Worm (Caenorhabditis elegans) whole organism, L2 larva: ENCODE measurements around the gene sdz-5.
A peak's percentile ranks its signal among the peaks of the same experiment; 100 is the strongest.

Experiments
- C34F6.9 ChIP-seq: fragments of 150-350 bp; optimal IDR thresholded peaks from 2 replicates; lab custom pipeline; 2014; ENCODE audit warnings: missing biosample characterization, missing genetic modification characterization
- F13H6.1 ChIP-seq: sonication (generic microtip); optimal IDR thresholded peaks from 2 replicates; lab custom pipeline; 2016; ENCODE audit warnings: missing genetic modification characterization, missing compliant biosample characterization
- R02D3.7 ChIP-seq: fragments of 150-350 bp; optimal IDR thresholded peaks from 2 replicates; lab custom pipeline; 2014; ENCODE audit warnings: missing biosample characterization, missing genetic modification characterization
- Y55F3AM.14 ChIP-seq: fragments of 200-800 bp; sonication (Bioruptor generic); optimal IDR thresholded peaks from 2 replicates; lab custom pipeline; 2018; ENCODE audit warnings: mild to moderate bottlenecking, missing genetic modification characterization, missing compliant biosample characterization
- ZK546.5 ChIP-seq: sonication (generic microtip); optimal IDR thresholded peaks from 2 replicates; lab custom pipeline; 2017; ENCODE audit warnings: missing biosample characterization, missing genetic modification characterization
- alr-1 ChIP-seq: fragments of 150-350 bp; optimal IDR thresholded peaks from 2 replicates; lab custom pipeline; 2014; ENCODE audit warnings: missing biosample characterization, missing genetic modification characterization
- aly-2 ChIP-seq: fragments of 150-350 bp; optimal IDR thresholded peaks from 2 replicates; lab custom pipeline; 2014; ENCODE audit warnings: missing biosample characterization, missing genetic modification characterization
- ceh-16 ChIP-seq: fragments of 150-350 bp; optimal IDR thresholded peaks from 2 replicates; lab custom pipeline; 2014; ENCODE audit warnings: missing biosample characterization, missing genetic modification characterization
- ceh-82 ChIP-seq: fragments of 150-350 bp; optimal IDR thresholded peaks from 2 replicates; lab custom pipeline; 2014; ENCODE audit warnings: missing biosample characterization, missing genetic modification characterization
- crh-2 ChIP-seq: sonication (generic microtip); optimal IDR thresholded peaks from 2 replicates; lab custom pipeline; 2017; ENCODE audit warnings: missing biosample characterization, missing genetic modification characterization
- dmd-4 ChIP-seq: sonication (generic microtip); optimal IDR thresholded peaks from 2 replicates; lab custom pipeline; 2017; ENCODE audit warnings: missing biosample characterization, missing genetic modification characterization
- egl-27 ChIP-seq: sonication (generic microtip); optimal IDR thresholded peaks from 3 replicates; lab custom pipeline; 2017; ENCODE audit warnings: missing biosample characterization, missing genetic modification reagents, missing genetic modification characterization
- elt-1 ChIP-seq: fragments of 150-350 bp; optimal IDR thresholded peaks from 2 replicates; lab custom pipeline; 2014; ENCODE audit warnings: missing biosample characterization, missing genetic modification characterization
- elt-3 ChIP-seq: sonication (generic microtip); optimal IDR thresholded peaks from 2 replicates; lab custom pipeline; 2017; ENCODE audit warnings: missing biosample characterization, missing genetic modification characterization
- gmeb-1 ChIP-seq: fragments of 150-350 bp; optimal IDR thresholded peaks from 2 replicates; lab custom pipeline; 2014; ENCODE audit warnings: missing biosample characterization, missing genetic modification characterization
- lin-11 ChIP-seq: fragments of 150-350 bp; sonication (generic microtip); optimal IDR thresholded peaks from 2 replicates; lab custom pipeline; 2014; ENCODE audit warnings: missing biosample characterization, missing genetic modification characterization, inconsistent platforms, mixed read lengths
- lin-13 ChIP-seq: fragments of 150-350 bp; optimal IDR thresholded peaks from 2 replicates; lab custom pipeline; 2014; ENCODE audit warnings: missing biosample characterization, missing genetic modification reagents, missing genetic modification characterization
- lsy-2 ChIP-seq, 2 experiments: fragments of 150-350 bp in 1 of 2; sonication (generic microtip) in 1 of 2; optimal IDR thresholded peaks; 2 replicates each; lab custom pipeline; 2014 to 2017; ENCODE audit warnings: missing biosample characterization in 2 of 2, missing genetic modification characterization in 2 of 2
- mab-5 ChIP-seq: fragments of 150-350 bp; optimal IDR thresholded peaks from 2 replicates; lab custom pipeline; 2014; ENCODE audit warnings: missing biosample characterization, missing genetic modification characterization
- mbf-1 ChIP-seq: sonication (generic microtip); optimal IDR thresholded peaks from 2 replicates; lab custom pipeline; 2017; ENCODE audit warnings: missing biosample characterization, missing genetic modification characterization
- nhr-10 ChIP-seq: sonication (generic microtip); optimal IDR thresholded peaks from 2 replicates; lab custom pipeline; 2017; ENCODE audit warnings: missing biosample characterization, missing genetic modification characterization
- nhr-11 ChIP-seq: fragments of 150-350 bp; optimal IDR thresholded peaks from 2 replicates; lab custom pipeline; 2014; ENCODE audit warnings: missing biosample characterization, missing genetic modification characterization
- nhr-129 ChIP-seq: fragments of 150-350 bp; optimal IDR thresholded peaks from 2 replicates; lab custom pipeline; 2014; ENCODE audit warnings: missing biosample characterization, missing genetic modification characterization
- nhr-21 ChIP-seq: fragments of 150-350 bp; optimal IDR thresholded peaks from 2 replicates; lab custom pipeline; 2014; ENCODE audit warnings: missing biosample characterization, missing genetic modification characterization
- nhr-237 ChIP-seq: fragments of 150-350 bp; optimal IDR thresholded peaks from 2 replicates; lab custom pipeline; 2014; ENCODE audit warnings: missing biosample characterization, missing genetic modification characterization
- nhr-25 ChIP-seq: fragments of 150-350 bp; sonication (generic microtip); optimal IDR thresholded peaks from 3 replicates; lab custom pipeline; 2014; ENCODE audit warnings: missing biosample characterization, missing genetic modification characterization
- nhr-77 ChIP-seq: fragments of 150-350 bp; optimal IDR thresholded peaks from 2 replicates; lab custom pipeline; 2014; ENCODE audit warnings: missing biosample characterization, missing genetic modification characterization
- sem-4 ChIP-seq: fragments of 150-350 bp; optimal IDR thresholded peaks from 2 replicates; lab custom pipeline; 2014; ENCODE audit warnings: missing biosample characterization, missing genetic modification reagents, missing genetic modification characterization
- skn-1 ChIP-seq: sonication (generic microtip); optimal IDR thresholded peaks from 2 replicates; lab custom pipeline; 2017; ENCODE audit warnings: missing biosample characterization, missing genetic modification characterization
- sma-3 ChIP-seq: sonication (generic microtip); optimal IDR thresholded peaks from 2 replicates; lab custom pipeline; 2016; ENCODE audit warnings: missing genetic modification reagents, missing genetic modification characterization, missing compliant biosample characterization
- sma-9 ChIP-seq, 2 experiments: fragments of 150-350 bp in 1 of 2; sonication (generic microtip) in 1 of 2; optimal IDR thresholded peaks; 2 replicates each; lab custom pipeline; 2014 to 2016; ENCODE audit warnings: missing genetic modification characterization in 2 of 2, mild to moderate bottlenecking in 1 of 2, missing biosample characterization in 1 of 2, missing compliant biosample characterization in 1 of 2, missing genetic modification reagents in 1 of 2, moderate library complexity in 1 of 2
- snpc-4 ChIP-seq: fragments of 150-350 bp; optimal IDR thresholded peaks from 2 replicates; lab custom pipeline; 2014; ENCODE audit warnings: missing biosample characterization, missing genetic modification characterization
- unc-55 ChIP-seq: fragments of 150-350 bp; sonication (generic microtip); optimal IDR thresholded peaks from 3 replicates; lab custom pipeline; 2014; ENCODE audit warnings: missing biosample characterization, missing genetic modification reagents, missing genetic modification characterization
- unc-62 ChIP-seq: fragments of 150-350 bp; optimal IDR thresholded peaks from 2 replicates; lab custom pipeline; 2014; ENCODE audit warnings: missing biosample characterization, missing genetic modification reagents, missing genetic modification characterization
- zag-1 ChIP-seq: fragments of 150-350 bp; optimal IDR thresholded peaks from 2 replicates; lab custom pipeline; 2014; ENCODE audit warnings: missing biosample characterization, missing genetic modification characterization
- ztf-1 ChIP-seq: fragments of 200-800 bp; sonication (Bioruptor generic); conservative IDR thresholded peaks from 2 replicates; pipeline ENCODE4 v1.3.6; 2022; ENCODE audit warnings: missing genetic modification characterization, missing compliant biosample characterization
- ztf-11 ChIP-seq: sonication (generic microtip); optimal IDR thresholded peaks from 2 replicates; lab custom pipeline; 2017; ENCODE audit warnings: missing biosample characterization, missing genetic modification characterization

The sdz-5 gene

ce11 chrII:2979061-2979460 is 29.4 kb upstream of the sdz-5 start:
- no peak for TF ChIP-seq elt-1 (tag; lab: Kevin White, UChicago)
- TF ChIP-seq dmd-4 (tag; lab: Kevin White, UChicago), result no peak
- TF ChIP-seq nhr-129 (tag; lab: Kevin White, UChicago), result no peak
- no peak for TF ChIP-seq C34F6.9
- TF ChIP-seq unc-62, result no peak
- TF ChIP-seq nhr-21 (tag; lab: Kevin White, UChicago), result no peak
- no peak for TF ChIP-seq sma-3
- no peak for TF ChIP-seq skn-1 (tag; lab: Kevin White, UChicago)
- no peak for TF ChIP-seq lin-11 (tag; lab: Kevin White, UChicago)
- TF ChIP-seq sma-9 (GFP tag; optimal IDR thresholded peaks at IDR 0.05; lab: Kevin White, UChicago), result no peak
- no peak for TF ChIP-seq sma-9 (tag; optimal IDR thresholded peaks at IDR 0.05; lab: Kevin White, UChicago)
- TF ChIP-seq unc-55 (GFP tag; lab: Kevin White, UChicago), result no peak
- TF ChIP-seq, all 48 proteins: peak for 0

ce11 chrII:2984383-2984782 is 24.1 kb upstream of the sdz-5 start:
- TF ChIP-seq elt-3 (tag; lab: Kevin White, UChicago), result no peak

- TF ChIP-seq mab-5 (tag; lab: Kevin White, UChicago), result no peak
- TF ChIP-seq ztf-1 (GFP tag; lab: Robert Waterston, UW), result no peak
- TF ChIP-seq nhr-77 (tag; lab: Kevin White, UChicago), result no peak
- TF ChIP-seq egl-27 (tag; lab: Kevin White, UChicago), result no peak
- no peak for TF ChIP-seq nhr-25 (tag; lab: Kevin White, UChicago)
- no peak for TF ChIP-seq crh-2 (tag; lab: Kevin White, UChicago)
- no peak for TF ChIP-seq alr-1
- no peak for TF ChIP-seq F13H6.1 (tag; lab: Kevin White, UChicago)
- TF ChIP-seq sem-4 (tag; lab: Kevin White, UChicago), result no peak
- no peak for TF ChIP-seq zag-1
- TF ChIP-seq ceh-82 (tag; lab: Kevin White, UChicago), result no peak
- TF ChIP-seq lin-11 (tag; lab: Kevin White, UChicago), result no peak
These were observed 23.1 kb upstream of the sdz-5 start for ce11 chrII:2985446-2985845.

ce11 chrII:2985935-2986498 is 22.5 kb upstream of the sdz-5 start:
- no peak for TF ChIP-seq elt-1 (tag; lab: Kevin White, UChicago)
- TF ChIP-seq egl-27 (tag; lab: Kevin White, UChicago), result no peak
- TF ChIP-seq unc-55 (GFP tag; lab: Kevin White, UChicago), result no peak
- TF ChIP-seq Y55F3AM.14 (GFP tag; lab: Kevin White, UChicago), result no peak
- no peak for TF ChIP-seq mab-5 (tag; lab: Kevin White, UChicago)
- TF ChIP-seq zag-1, result no peak
- TF ChIP-seq, all 48 proteins: peak for 0

ce11 chrII:2987122-2987556 is 21.4 kb upstream of the sdz-5 start:
- TF ChIP-seq nhr-21 (tag; lab: Kevin White, UChicago) (no peak), alr-1 (no peak), lsy-2 (tag; optimal IDR thresholded peaks at IDR 0.05; lab: Kevin White, UChicago) (no peak), snpc-4 (peak; percentile 52), crh-2 (tag; lab: Kevin White, UChicago) (no peak), nhr-11 (tag; lab: Kevin White, UChicago) (no peak), lin-13 (GFP tag; lab: Kevin White, UChicago) (peak; percentile 3), unc-55 (GFP tag; lab: Kevin White, UChicago) (no peak), sma-9 (GFP tag; optimal IDR thresholded peaks at IDR 0.05; lab: Kevin White, UChicago) (no peak), sma-9 (tag; optimal IDR thresholded peaks at IDR 0.05; lab: Kevin White, UChicago) (no peak), lin-11 (tag; lab: Kevin White, UChicago) (no peak), ztf-1 (GFP tag; lab: Robert Waterston, UW) (no peak), egl-27 (tag; lab: Kevin White, UChicago) (no peak), nhr-77 (tag; lab: Kevin White, UChicago) (no peak), Y55F3AM.14 (GFP tag; lab: Kevin White, UChicago) (peak; percentile 22), nhr-129 (tag; lab: Kevin White, UChicago) (no peak), ceh-16 (tag; lab: Kevin White, UChicago) (no peak), unc-62 (no peak)

ce11 chrII:2987854-2988350 is 20.6 kb upstream of the sdz-5 start, which contains the start of gene lido-7:
lido-7 (plus strand) TSS chrII:2988300.
- TF ChIP-seq lin-11 (tag; lab: Kevin White, UChicago) (no peak), nhr-129 (tag; lab: Kevin White, UChicago) (peak; percentile 42), sem-4 (tag; lab: Kevin White, UChicago) (no peak), aly-2 (tag; lab: Kevin White, UChicago) (no peak), crh-2 (tag; lab: Kevin White, UChicago) (peak; percentile 34), alr-1 (no peak), nhr-25 (tag; lab: Kevin White, UChicago) (no peak), Y55F3AM.14 (GFP tag; lab: Kevin White, UChicago) (no peak), unc-62 (no peak), gmeb-1 (peak; percentile 27), ZK546.5 (tag; lab: Kevin White, UChicago) (no peak), F13H6.1 (tag; lab: Kevin White, UChicago) (peak; percentile 69), mbf-1 (no peak), ztf-11 (no peak), R02D3.7 (no peak), lsy-2 (tag; optimal IDR thresholded peaks at IDR 0.05; lab: Kevin White, UChicago) (peak in 1 of 2 experiments; percentile 53), egl-27 (tag; lab: Kevin White, UChicago) (no peak), snpc-4 (no peak), ztf-1 (GFP tag; lab: Robert Waterston, UW) (no peak), nhr-237 (no peak), lin-13 (GFP tag; lab: Kevin White, UChicago) (peak; percentile 36), zag-1 (no peak), nhr-21 (tag; lab: Kevin White, UChicago) (no peak), nhr-10 (tag; lab: Kevin White, UChicago) (no peak)
